Fruit fly (Drosophila melanogaster): ENCODE data around the gene hoip.

hoip gene

dm6 chr2L:9705872-9706317 lies 6.3 kb downstream of the hoip start, which contains the start of gene CG31710 (continued):
- TF ChIP-seq pnt (GFP tag; optimal IDR thresholded peaks at IDR 0.05): no peak
- TF ChIP-seq CTCF (GFP tag; optimal IDR thresholded peaks at IDR 0.05): no peak
- TF ChIP-seq CG7372 (GFP tag; IDR thresholded peaks at IDR 0.05): no peak
- no peak for TF ChIP-seq klu (GFP tag; IDR thresholded peaks at IDR 0.05)
- no peak for TF ChIP-seq lola (GFP tag; optimal IDR thresholded peaks at IDR 0.05)
- TF ChIP-seq CG31365 (tag; optimal IDR thresholded peaks at IDR 0.05): no peak
- no peak for TF ChIP-seq CG16779 (GFP tag; IDR thresholded peaks at IDR 0.05)
- TF ChIP-seq bab2 (GFP tag; optimal IDR thresholded peaks at IDR 0.05): no peak
- TF ChIP-seq CG14050 (GFP tag; IDR thresholded peaks at IDR 0.05): no peak
- no peak for TF ChIP-seq CG3838 (GFP tag; optimal IDR thresholded peaks at IDR 0.05)
- no peak for TF ChIP-seq ash1 (GFP tag; optimal IDR thresholded peaks at IDR 0.05)
- peak; percentile 76 for TF ChIP-seq sqz (GFP tag; optimal IDR thresholded peaks at IDR 0.05)
- peak; percentile 7 for TF ChIP-seq grau (tag; optimal IDR thresholded peaks at IDR 0.05)
- peak; percentile 16 for TF ChIP-seq CG10543 (GFP tag; optimal IDR thresholded peaks at IDR 0.05)
- TF ChIP-seq Ets65A (GFP tag): no peak
- TF ChIP-seq run (tag; optimal IDR thresholded peaks at IDR 0.05): no peak
- TF ChIP-seq CG18619 (GFP tag; optimal IDR thresholded peaks at IDR 0.05): no peak
- TF ChIP-seq CG1529 (GFP tag; optimal IDR thresholded peaks at IDR 0.05): no peak
- TF ChIP-seq cad (GFP tag; optimal IDR thresholded peaks at IDR 0.05): no peak
- no peak for TF ChIP-seq CG13123 (GFP tag; optimal IDR thresholded peaks at IDR 0.05)
- TF ChIP-seq CG17186 (GFP tag; optimal IDR thresholded peaks at IDR 0.05): no peak
- TF ChIP-seq cas (GFP tag; IDR thresholded peaks at IDR 0.05): 0 out of 2 replicates have a peak, but pooled peaks have one; percentile 14
- TF ChIP-seq Lim3 (GFP tag; IDR thresholded peaks at IDR 0.05): no peak
- TF ChIP-seq Hey (tag; optimal IDR thresholded peaks at IDR 0.05): no peak
- TF ChIP-seq CG14441 (GFP tag; IDR thresholded peaks at IDR 0.05): no peak
- TF ChIP-seq pita (GFP tag; optimal IDR thresholded peaks at IDR 0.05): no peak
- TF ChIP-seq schlank (tag; optimal IDR thresholded peaks at IDR 0.05): no peak
- no peak; the same call in 1 of the 2 replicates for TF ChIP-seq E2f1 (GFP tag; IDR thresholded peaks at IDR 0.05)
- no peak for TF ChIP-seq ttk (GFP tag; IDR thresholded peaks at IDR 0.05)
- TF ChIP-seq Ets97D (GFP tag; optimal IDR thresholded peaks at IDR 0.05): no peak
- no peak for TF ChIP-seq B-H1 (GFP tag; IDR thresholded peaks at IDR 0.05)
- TF ChIP-seq sna (GFP tag; IDR thresholded peaks at IDR 0.05; ENCODE audit: partially characterized antibody): no peak
- no peak for TF ChIP-seq Vsx1 (GFP tag; optimal IDR thresholded peaks at IDR 0.05)
- no peak for TF ChIP-seq pfk (GFP tag; optimal IDR thresholded peaks at IDR 0.05)
- no peak for TF ChIP-seq CG12071 (GFP tag; optimal IDR thresholded peaks at IDR 0.05)
- no peak for TF ChIP-seq CG14710 (tag; optimal IDR thresholded peaks at IDR 0.05)
- TF ChIP-seq CG14667 (GFP tag; IDR thresholded peaks at IDR 0.05): no peak
- TF ChIP-seq sug (tag; optimal IDR thresholded peaks at IDR 0.05): no peak
- TF ChIP-seq dmrt11E (tag; optimal IDR thresholded peaks at IDR 0.05): no peak
- TF ChIP-seq ranshi (GFP tag; IDR thresholded peaks at IDR 0.05): no peak
- no peak for TF ChIP-seq CG2129 (GFP tag; IDR thresholded peaks at IDR 0.05; ENCODE audit: partially characterized antibody)
- TF ChIP-seq CG9437 (GFP tag; optimal IDR thresholded peaks at IDR 0.05): no peak
- TF ChIP-seq Dref (GFP tag; IDR thresholded peaks at IDR 0.05): no peak
- TF ChIP-seq Xrp1 (GFP tag; IDR thresholded peaks at IDR 0.05): no peak
- no peak for TF ChIP-seq jumu (GFP tag; optimal IDR thresholded peaks at IDR 0.05)

Measured in whole organism, embryonic.